Comparison of ENCODE assay signal across 2 fruit fly cellular contexts in genomic region chr3R:15339111-15339510, dm6.
TF ChIP-seq lines count a peak whose summit lies in the region.

No protein-coding gene starts in this region.

- TF ChIP-seq CTCF in whole organism, embryonic (GFP tag; optimal IDR thresholded peaks at IDR 0.05; lab: Kevin White, UChicago): no peak

TF ChIP-seq in whole organism, embryonic, 481 proteins besides CTCF, POLR2A, EP300 and RAD21:
- TF ChIP-seq Hey (tag; optimal IDR thresholded peaks at IDR 0.05; lab: Kevin White, UChicago) (no peak), exex (tag; optimal IDR thresholded peaks at IDR 0.05; lab: Kevin White, UChicago) (peak; percentile 82), sug (tag; optimal IDR thresholded peaks at IDR 0.05; lab: Kevin White, UChicago) (peak; percentile 84)

TF ChIP-seq in whole organism, wandering third instar larva, 38 proteins besides CTCF, POLR2A, EP300 and RAD21:
- TF ChIP-seq Hnf4 (GFP tag; optimal IDR thresholded peaks at IDR 0.05; lab: Kevin White, UChicago): no peak
- TF ChIP-seq Rel (GFP tag; optimal IDR thresholded peaks at IDR 0.05; lab: Kevin White, UChicago): no peak
- peak; percentile 76 for TF ChIP-seq Rel (tag; optimal IDR thresholded peaks at IDR 0.05; lab: Kevin White, UChicago)
- no peak for TF ChIP-seq dsf (GFP tag; optimal IDR thresholded peaks at IDR 0.05; lab: Kevin White, UChicago; ENCODE audit: borderline replicate concordance)
- TF ChIP-seq ey (GFP tag; optimal IDR thresholded peaks at IDR 0.05; lab: Kevin White, UChicago): no peak
- no peak for TF ChIP-seq Jra (GFP tag; optimal IDR thresholded peaks at IDR 0.05; lab: Kevin White, UChicago)
